Fruit fly (Drosophila melanogaster) S2 (cell line): Measurements from ENCODE around the gene Muted.

Experiments
- CG8478 ChIP-seq: fragments of >200 bp; optimal IDR thresholded peaks from 2 replicates; lab custom pipeline; 2018
- CTCF ChIP-seq, 2 experiments: fragments of >200 bp; optimal IDR thresholded peaks; 2 replicates each; lab custom pipeline; 2018

dm6 chr3R:22342708-22343107 is 19.7 kb upstream of the Muted start:
- no peak for TF ChIP-seq CTCF (optimal IDR thresholded peaks at IDR 0.05; lab: Kevin White, UChicago)
- no peak for TF ChIP-seq CG8478
